Fruit fly (Drosophila melanogaster) whole organism, embryonic: Measurements from ENCODE around the gene bb8.

Experiments used
- Bdp1 ChIP-seq: fragments of 200-800 bp; sonication (Bioruptor generic); optimal IDR thresholded peaks from 3 replicates; lab custom pipeline; 2016; ENCODE audit warnings: missing biosample characterization, missing genetic modification characterization
- C15 ChIP-seq: fragments of 200-800 bp; sonication (Bioruptor generic); IDR thresholded peaks from 3 replicates; pipeline ENCODE4 v1.3.6; 2022; ENCODE audit warnings: missing biosample characterization, missing genetic modification characterization
- CG15601 ChIP-seq: fragments of 200-800 bp; sonication (Bioruptor generic); optimal IDR thresholded peaks from 3 replicates; lab custom pipeline; 2019; ENCODE audit warnings: missing biosample characterization, mild to moderate bottlenecking, missing genetic modification characterization, moderate library complexity
- CG33213 ChIP-seq: fragments of 200-800 bp; sonication (Bioruptor generic); optimal IDR thresholded peaks from 3 replicates; lab custom pipeline; 2016; ENCODE audit warnings: missing biosample characterization, missing genetic modification characterization
- CG5180 ChIP-seq: fragments of 200-800 bp; sonication (Bioruptor generic); optimal IDR thresholded peaks from 3 replicates; lab custom pipeline; 2017; ENCODE audit warnings: missing biosample characterization, missing genetic modification characterization, mild to moderate bottlenecking, moderate library complexity, missing genetic modification reagents
- CG8478 ChIP-seq: fragments of >200 bp; optimal IDR thresholded peaks from 2 replicates; lab custom pipeline; 2018
- Meics ChIP-seq: fragments of 200-800 bp; sonication (Bioruptor generic); optimal IDR thresholded peaks from 2 replicates; lab custom pipeline; 2017; ENCODE audit warnings: missing biosample characterization, mild to moderate bottlenecking, missing genetic modification characterization
- Pdp1 ChIP-seq, 2 experiments: fragments of 200-800 bp; sonication (Bioruptor generic); optimal IDR thresholded peaks; 3 replicates each; lab custom pipeline; 2016; ENCODE audit warnings: missing biosample characterization in 2 of 2, missing genetic modification characterization in 2 of 2, mild to moderate bottlenecking in 1 of 2, moderate library complexity in 1 of 2
- sqz ChIP-seq: fragments of 200-800 bp; sonication (Bioruptor generic); optimal IDR thresholded peaks from 3 replicates; lab custom pipeline; 2018; ENCODE audit warnings: missing biosample characterization, mild to moderate bottlenecking, missing genetic modification characterization
- usp ChIP-seq: fragments of >200 bp; optimal IDR thresholded peaks from 2 replicates; lab custom pipeline; 2017; ENCODE audit warnings: missing biosample characterization, missing genetic modification characterization

DNA sequence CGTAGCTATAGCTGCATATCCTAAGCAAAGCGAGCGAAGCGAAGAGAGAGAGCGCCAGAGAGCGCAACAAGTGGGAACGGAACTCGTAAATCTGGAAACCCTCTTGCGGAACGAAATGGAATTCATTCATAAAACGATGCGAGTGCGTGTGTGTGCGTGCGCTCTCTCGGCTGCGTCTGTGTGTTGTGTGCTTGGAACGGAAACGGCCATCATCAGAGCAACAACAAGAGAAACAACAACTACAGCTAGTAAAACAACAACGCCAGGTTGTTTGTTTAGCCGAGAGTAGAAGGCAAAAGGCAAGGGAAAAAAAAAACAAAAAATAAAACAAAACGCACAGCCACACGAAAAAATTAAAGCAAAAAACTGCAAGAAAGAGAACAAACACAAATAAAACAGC is 24.3 kb upstream of the bb8 start:
- TF ChIP-seq CG5180 (peak; percentile 49), usp (GFP tag; lab: Kevin White, UChicago) (no peak), CG15601 (tag; lab: Kevin White, UChicago) (no peak), CG8478 (lab: Kevin White, UChicago) (no peak), sqz (GFP tag; lab: Kevin White, UChicago) (peak; percentile 70), Pdp1 (GFP tag; optimal IDR thresholded peaks at IDR 0.05; lab: Kevin White, UChicago) (peak in 1 of 2 experiments; percentile 32), Meics (GFP tag; lab: Kevin White, UChicago) (peak; percentile 50), CG33213 (peak; percentile 33), C15 (GFP tag; lab: Robert Waterston, UW) (no peak), Bdp1 (GFP tag; lab: Kevin White, UChicago) (no peak)
